Worm (Caenorhabditis elegans) whole organism, L3 larva: ENCODE results near the gene nhr-173.

Experiments
- ama-1 ChIP-seq: fragments of 150-350 bp; optimal IDR thresholded peaks from 2 replicates; lab custom pipeline; 2018
- egl-27 ChIP-seq: sonication (generic microtip); optimal IDR thresholded peaks from 4 replicates; lab custom pipeline; 2017; ENCODE audit warnings: missing biosample characterization, missing genetic modification reagents, missing genetic modification characterization
- elt-1 ChIP-seq: fragments of 150-350 bp; optimal IDR thresholded peaks from 2 replicates; lab custom pipeline; 2014; ENCODE audit warnings: missing biosample characterization, missing genetic modification characterization
- fkh-10 ChIP-seq: sonication (generic microtip); optimal IDR thresholded peaks from 2 replicates; lab custom pipeline; 2017; ENCODE audit warnings: missing biosample characterization, missing genetic modification reagents, missing genetic modification characterization
- fos-1 ChIP-seq: fragments of 150-350 bp; optimal IDR thresholded peaks from 2 replicates; lab custom pipeline; 2014; ENCODE audit warnings: missing biosample characterization, missing genetic modification characterization
- nhr-12 ChIP-seq: fragments of 150-350 bp; optimal IDR thresholded peaks from 2 replicates; lab custom pipeline; 2014; ENCODE audit warnings: missing biosample characterization, missing genetic modification characterization
- nhr-237 ChIP-seq: fragments of 150-350 bp; optimal IDR thresholded peaks from 2 replicates; lab custom pipeline; 2014; ENCODE audit warnings: missing biosample characterization, missing genetic modification characterization
- snpc-4 ChIP-seq: fragments of 150-350 bp; optimal IDR thresholded peaks from 2 replicates; lab custom pipeline; 2014; ENCODE audit warnings: missing biosample characterization, missing genetic modification characterization

DNA sequence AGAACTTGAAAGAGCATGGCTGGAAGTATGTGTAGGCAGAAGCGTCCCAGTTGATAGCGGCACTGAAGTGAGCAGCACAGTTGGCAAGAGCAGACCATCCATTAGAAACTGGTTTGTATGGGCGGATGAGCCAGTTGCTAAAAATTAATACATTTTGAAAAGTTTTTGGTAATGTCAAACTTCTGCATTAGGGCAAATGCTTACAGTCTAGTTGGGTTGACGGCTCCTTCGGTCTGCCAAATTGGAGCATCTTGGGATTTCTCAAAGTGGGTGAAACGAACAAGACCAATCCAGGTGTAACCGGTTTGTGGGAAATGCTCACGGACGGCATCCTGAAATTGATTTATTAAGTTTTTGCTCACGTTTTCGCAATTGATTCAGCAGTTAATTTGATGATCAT is 37.7 kb upstream of the nhr-173 start:
- TF ChIP-seq egl-27 (tag; lab: Kevin White, UChicago): no peak
- no peak for TF ChIP-seq ama-1 (lab: Kevin White, UChicago)
- no peak for TF ChIP-seq fos-1 (tag; lab: Kevin White, UChicago)
- no peak for TF ChIP-seq nhr-237 (tag; lab: Kevin White, UChicago)
- no peak for TF ChIP-seq snpc-4 (tag; lab: Kevin White, UChicago)
- TF ChIP-seq elt-1 (tag; lab: Kevin White, UChicago): no peak
- no peak for TF ChIP-seq nhr-12 (tag; lab: Kevin White, UChicago)
- no peak for TF ChIP-seq fkh-10 (GFP tag; lab: Kevin White, UChicago)
